Fruit fly (Drosophila melanogaster) whole organism, wandering third instar larva: ENCODE measurements around the gene RpS28b.

Source experiments
- Abd-B ChIP-seq: fragments of >200 bp; optimal IDR thresholded peaks from 2 replicates; lab custom pipeline; 2017; ENCODE audit warnings: missing biosample characterization, missing genetic modification characterization
- CG32264 ChIP-seq: fragments of 200-800 bp; sonication (Bioruptor generic); optimal IDR thresholded peaks from 2 replicates; lab custom pipeline; 2016; ENCODE audit warnings: missing biosample characterization, missing genetic modification characterization
- CG9705 ChIP-seq: fragments of 200-800 bp; sonication (Bioruptor generic); optimal IDR thresholded peaks from 2 replicates; lab custom pipeline; 2018; ENCODE audit warnings: missing biosample characterization, mild to moderate bottlenecking, missing genetic modification characterization
- CrebA ChIP-seq: fragments of 200-800 bp; sonication (Bioruptor generic); optimal IDR thresholded peaks from 2 replicates; lab custom pipeline; 2016; ENCODE audit warnings: missing biosample characterization, mild to moderate bottlenecking, missing genetic modification characterization, borderline replicate concordance
- Dfd ChIP-seq: fragments of >200 bp; optimal IDR thresholded peaks from 2 replicates; lab custom pipeline; 2017; ENCODE audit warnings: missing biosample characterization, missing genetic modification characterization
- Dif ChIP-seq: fragments of 200-275, 200-300 bp; sonication (Bioruptor generic); optimal IDR thresholded peaks from 2 replicates; lab custom pipeline; 2018; ENCODE audit warnings: missing biosample characterization, missing genetic modification characterization; ENCODE audit not compliant: partially characterized antibody
- GATAd ChIP-seq: sonication (Bioruptor generic); optimal IDR thresholded peaks from 2 replicates; lab custom pipeline; 2016; ENCODE audit warnings: missing biosample characterization, missing genetic modification characterization
- HLH106 ChIP-seq: fragments of 200-800 bp; optimal IDR thresholded peaks from 3 replicates; lab custom pipeline; 2019; ENCODE audit warnings: missing biosample characterization, mild to moderate bottlenecking, missing genetic modification characterization, moderate library complexity
- Hnf4 ChIP-seq: fragments of 200-800 bp; sonication (Bioruptor generic); optimal IDR thresholded peaks from 2 replicates; lab custom pipeline; 2016; ENCODE audit warnings: missing biosample characterization, mild to moderate bottlenecking, missing genetic modification characterization
- Hr78 ChIP-seq: fragments of >200 bp; optimal IDR thresholded peaks from 2 replicates; lab custom pipeline; 2017; ENCODE audit warnings: missing biosample characterization, missing genetic modification characterization
- Hr83 ChIP-seq: fragments of 200-300 bp; sonication (Bioruptor generic); optimal IDR thresholded peaks from 2 replicates; lab custom pipeline; 2016; ENCODE audit warnings: missing biosample characterization, mild to moderate bottlenecking, missing genetic modification characterization, moderate library complexity; ENCODE audit not compliant: poor library complexity, severe bottlenecking
- Jra ChIP-seq: sonication (Bioruptor generic); optimal IDR thresholded peaks from 2 replicates; lab custom pipeline; 2016; ENCODE audit warnings: missing biosample characterization, missing genetic modification characterization
- Mio ChIP-seq: sonication (Bioruptor generic); optimal IDR thresholded peaks from 2 replicates; lab custom pipeline; 2016; ENCODE audit warnings: missing biosample characterization, missing genetic modification characterization
- Myc ChIP-seq: fragments of >200 bp; optimal IDR thresholded peaks from 2 replicates; lab custom pipeline; 2017
- N ChIP-seq: fragments of >200 bp; optimal IDR thresholded peaks from 2 replicates; lab custom pipeline; 2018; ENCODE audit warnings: missing biosample characterization, missing external identifiers, missing genetic modification characterization
- OdsH ChIP-seq: fragments of 200-800 bp; sonication (Bioruptor generic); optimal IDR thresholded peaks from 2 replicates; lab custom pipeline; 2016; ENCODE audit warnings: missing biosample characterization, mild to moderate bottlenecking, missing genetic modification characterization
- Rel ChIP-seq, 2 experiments: fragments of 200-800 bp; sonication (Bioruptor generic) in 1 of 2; optimal IDR thresholded peaks; 2 replicates in 1 of 2; 3 replicates in 1 of 2; lab custom pipeline; 2016 to 2019; ENCODE audit warnings: mild to moderate bottlenecking in 2 of 2, missing biosample characterization in 2 of 2, missing genetic modification characterization in 2 of 2, moderate library complexity in 1 of 2
- Sp1 ChIP-seq: fragments of 200-800 bp; sonication (Bioruptor generic); optimal IDR thresholded peaks from 3 replicates; lab custom pipeline; 2019; ENCODE audit warnings: missing biosample characterization, mild to moderate bottlenecking, missing genetic modification characterization, moderate library complexity
- Vsx2 ChIP-seq: fragments of 200-300, 225-300 bp; sonication (Bioruptor generic); optimal IDR thresholded peaks from 2 replicates; lab custom pipeline; 2018; ENCODE audit warnings: missing biosample characterization, missing genetic modification characterization; ENCODE audit not compliant: partially characterized antibody
- br ChIP-seq: fragments of 200-800 bp; sonication (Bioruptor generic); optimal IDR thresholded peaks from 2 replicates; lab custom pipeline; 2016; ENCODE audit warnings: missing biosample characterization, missing genetic modification characterization
- brk ChIP-seq: fragments of 200-800 bp; sonication (Bioruptor generic); optimal IDR thresholded peaks from 2 replicates; lab custom pipeline; 2016; ENCODE audit warnings: missing biosample characterization, mild to moderate bottlenecking, missing genetic modification characterization
- dl ChIP-seq, 2 experiments: fragments of 175-275, 200-275 bp in 1 of 2; fragments of 200-275 bp in 1 of 2; sonication (Bioruptor generic); optimal IDR thresholded peaks; lab custom pipeline; 2018; ENCODE audit warnings: mild to moderate bottlenecking in 2 of 2, missing biosample characterization in 2 of 2, missing genetic modification characterization in 2 of 2, moderate library complexity in 2 of 2; ENCODE audit not compliant: partially characterized antibody in 2 of 2, insufficient read depth in 1 of 2
- dmrt93B ChIP-seq: fragments of 200-800 bp; sonication (Bioruptor generic); optimal IDR thresholded peaks from 2 replicates; lab custom pipeline; 2018; ENCODE audit warnings: missing biosample characterization, mild to moderate bottlenecking, missing genetic modification characterization
- dsf ChIP-seq: sonication (Bioruptor generic); optimal IDR thresholded peaks from 2 replicates; lab custom pipeline; 2016; ENCODE audit warnings: missing biosample characterization, missing genetic modification characterization, borderline replicate concordance
- ey ChIP-seq: fragments of 200-800 bp; sonication (Bioruptor generic); optimal IDR thresholded peaks from 2 replicates; lab custom pipeline; 2016; ENCODE audit warnings: missing biosample characterization, missing genetic modification characterization
- foxo ChIP-seq, 2 experiments: fragments of 200-800 bp; sonication (Bioruptor generic); optimal IDR thresholded peaks; 2 replicates in 1 of 2; 3 replicates in 1 of 2; lab custom pipeline; 2016 to 2017; ENCODE audit warnings: missing biosample characterization in 2 of 2, missing genetic modification characterization in 2 of 2
- fru ChIP-seq: fragments of 200-800 bp; sonication (Bioruptor generic); optimal IDR thresholded peaks from 3 replicates; lab custom pipeline; 2016; ENCODE audit warnings: missing biosample characterization, mild to moderate bottlenecking, missing genetic modification characterization
- h ChIP-seq: fragments of 200-800 bp; sonication (Bioruptor generic); optimal IDR thresholded peaks from 3 replicates; lab custom pipeline; 2016; ENCODE audit warnings: missing biosample characterization, mild to moderate bottlenecking, missing genetic modification characterization
- jim ChIP-seq: fragments of 175-275, 200-325 bp; sonication (Bioruptor generic); optimal IDR thresholded peaks from 2 replicates; lab custom pipeline; 2016; ENCODE audit warnings: missing biosample characterization, mild to moderate bottlenecking, missing genetic modification characterization
- pan ChIP-seq: fragments of >200 bp; optimal IDR thresholded peaks from 2 replicates; lab custom pipeline; 2017
- psq ChIP-seq: fragments of 200-800 bp; sonication (Bioruptor generic); optimal IDR thresholded peaks from 3 replicates; lab custom pipeline; 2017; ENCODE audit warnings: missing biosample characterization, mild to moderate bottlenecking, missing genetic modification characterization, moderate library complexity
- rgr ChIP-seq: fragments of 200-800 bp; sonication (Bioruptor generic); optimal IDR thresholded peaks from 3 replicates; lab custom pipeline; 2016; ENCODE audit warnings: missing biosample characterization, mild to moderate bottlenecking, missing genetic modification characterization
- sage ChIP-seq: fragments of 200-800 bp; sonication (Bioruptor generic); optimal IDR thresholded peaks from 2 replicates; lab custom pipeline; 2016; ENCODE audit warnings: missing biosample characterization, mild to moderate bottlenecking, missing genetic modification characterization
- sv ChIP-seq: fragments of 200-800 bp; sonication (Bioruptor generic); optimal IDR thresholded peaks from 3 replicates; lab custom pipeline; 2016; ENCODE audit warnings: missing biosample characterization, missing genetic modification characterization
- tai ChIP-seq: sonication (Bioruptor generic); optimal IDR thresholded peaks from 2 replicates; lab custom pipeline; 2016; ENCODE audit warnings: missing biosample characterization, missing genetic modification characterization
- usp ChIP-seq: fragments of >200 bp; optimal IDR thresholded peaks from 2 replicates; lab custom pipeline; 2017; ENCODE audit warnings: missing biosample characterization, missing genetic modification characterization
- woc ChIP-seq: sonication (Bioruptor generic); optimal IDR thresholded peaks from 2 replicates; lab custom pipeline; 2016; ENCODE audit warnings: missing biosample characterization, mild to moderate bottlenecking, missing genetic modification characterization

The RpS28b gene

dm6 chrX:9576504-9577337, 22.3 kb downstream of the RpS28b start:
- no peak for TF ChIP-seq ey (GFP tag; lab: Kevin White, UChicago)
- TF ChIP-seq brk (GFP tag; lab: Kevin White, UChicago) = no peak
- no peak for TF ChIP-seq psq (GFP tag; lab: Kevin White, UChicago)
- no peak for TF ChIP-seq Myc (lab: Kevin White, UChicago)
- no peak for TF ChIP-seq sv (GFP tag; lab: Kevin White, UChicago)
- no peak for TF ChIP-seq usp (GFP tag; lab: Kevin White, UChicago)
- no peak for TF ChIP-seq HLH106 (tag; lab: Kevin White, UChicago)
- TF ChIP-seq Hr78 (GFP tag; lab: Kevin White, UChicago) = no peak
- peak; percentile 68 for TF ChIP-seq Hr83 (GFP tag; lab: Kevin White, UChicago)
- no peak for TF ChIP-seq Rel (GFP tag; optimal IDR thresholded peaks at IDR 0.05; lab: Kevin White, UChicago)
- TF ChIP-seq Rel (tag; optimal IDR thresholded peaks at IDR 0.05; lab: Kevin White, UChicago) = peak; percentile 99
- TF ChIP-seq GATAd = no peak
- TF ChIP-seq Dif (GFP tag; lab: Kevin White, UChicago) = no peak
- no peak for TF ChIP-seq Hnf4 (GFP tag; lab: Kevin White, UChicago)

- TF ChIP-seq ey (GFP tag; lab: Kevin White, UChicago) = no peak
- TF ChIP-seq N (GFP tag; lab: Kevin White, UChicago) = no peak
- TF ChIP-seq OdsH (GFP tag; lab: Kevin White, UChicago) = no peak
- no peak for TF ChIP-seq h (GFP tag; lab: Kevin White, UChicago)
- TF ChIP-seq CrebA (GFP tag; lab: Kevin White, UChicago) = no peak
- no peak for TF ChIP-seq Jra (GFP tag; lab: Kevin White, UChicago)
Measured at dm6 chrX:9577338-9577644, 22.9 kb downstream of the RpS28b start.

dm6 chrX:9578014-9578413, 23.6 kb downstream of the RpS28b start:
- no peak for TF ChIP-seq Abd-B (GFP tag; lab: Kevin White, UChicago)
- TF ChIP-seq Hr83 (GFP tag; lab: Kevin White, UChicago) = peak; percentile 10

- TF ChIP-seq foxo (GFP tag; optimal IDR thresholded peaks at IDR 0.05; lab: Kevin White, UChicago) = peak; percentile 98 to 100
- TF ChIP-seq dsf (GFP tag; lab: Kevin White, UChicago) = peak; percentile 96
- peak; percentile 99 for TF ChIP-seq Hr83 (GFP tag; lab: Kevin White, UChicago)
- TF ChIP-seq brk (GFP tag; lab: Kevin White, UChicago) = peak; percentile 97
- TF ChIP-seq pan (lab: Kevin White, UChicago) = no peak
- peak; percentile 100 for TF ChIP-seq OdsH (GFP tag; lab: Kevin White, UChicago)
- no peak for TF ChIP-seq Abd-B (GFP tag; lab: Kevin White, UChicago)
- TF ChIP-seq Mio (GFP tag; lab: Kevin White, UChicago) = peak; percentile 95
- TF ChIP-seq psq (GFP tag; lab: Kevin White, UChicago) = peak; percentile 100
- peak; percentile 93 for TF ChIP-seq Rel (GFP tag; optimal IDR thresholded peaks at IDR 0.05; lab: Kevin White, UChicago)
- TF ChIP-seq Rel (tag; optimal IDR thresholded peaks at IDR 0.05; lab: Kevin White, UChicago) = peak; percentile 94
- TF ChIP-seq sv (GFP tag; lab: Kevin White, UChicago) = peak; percentile 97
- TF ChIP-seq Sp1 = peak; percentile 99
- TF ChIP-seq rgr (GFP tag; lab: Kevin White, UChicago) = peak; percentile 100
- TF ChIP-seq tai = peak; percentile 99
- peak; percentile 88 for TF ChIP-seq jim (GFP tag; lab: Kevin White, UChicago)
- TF ChIP-seq woc (GFP tag; lab: Kevin White, UChicago) = peak; percentile 99
- TF ChIP-seq Myc (lab: Kevin White, UChicago) = no peak
- peak; percentile 99 for TF ChIP-seq Jra (GFP tag; lab: Kevin White, UChicago)
- no peak for TF ChIP-seq Dfd (GFP tag; lab: Kevin White, UChicago)
- TF ChIP-seq CG32264 (GFP tag; lab: Kevin White, UChicago) = peak; percentile 99
- peak; percentile 100 for TF ChIP-seq HLH106 (tag; lab: Kevin White, UChicago)
- TF ChIP-seq CrebA (GFP tag; lab: Kevin White, UChicago) = peak; percentile 98
- TF ChIP-seq dl (GFP tag; optimal IDR thresholded peaks at IDR 0.05; lab: Kevin White, UChicago; ENCODE audit: insufficient read depth in 1 of 2, partially characterized antibody in 2 of 2) = no peak
- TF ChIP-seq CG9705 (GFP tag; lab: Kevin White, UChicago) = peak; percentile 97
- TF ChIP-seq br = peak; percentile 100
- no peak for TF ChIP-seq Vsx2
- peak; percentile 99 for TF ChIP-seq Hnf4 (GFP tag; lab: Kevin White, UChicago)
- peak; percentile 96 for TF ChIP-seq sage (GFP tag; lab: Kevin White, UChicago)
- TF ChIP-seq dmrt93B (GFP tag; lab: Kevin White, UChicago) = peak; percentile 99
- peak; percentile 100 for TF ChIP-seq ey (GFP tag; lab: Kevin White, UChicago)
- TF ChIP-seq fru (GFP tag; lab: Kevin White, UChicago) = peak; percentile 100
- no peak for TF ChIP-seq Hr78 (GFP tag; lab: Kevin White, UChicago)
- no peak for TF ChIP-seq Dif (GFP tag; lab: Kevin White, UChicago)
- peak; percentile 99 for TF ChIP-seq GATAd
Measured at dm6 chrX:9578696-9579509, 24.5 kb downstream of the RpS28b start.
